Fruit fly (Drosophila melanogaster): ENCODE results near the gene Pdss2.

Pdss2 gene

dm6 chr3L:21065212-21065902, 37.6 kb downstream of the Pdss2 start, which contains the start of gene CG43072 (continued):
- TF ChIP-seq Adf1 (GFP tag; IDR thresholded peaks at IDR 0.05) = peak; percentile 14; the same call in 1 of the 2 replicates
- peak; percentile 19 for TF ChIP-seq ac (GFP tag; optimal IDR thresholded peaks at IDR 0.05)
- no peak for TF ChIP-seq ro (GFP tag; IDR thresholded peaks at IDR 0.05)
- peak; percentile 9 for TF ChIP-seq lilli (GFP tag; optimal IDR thresholded peaks at IDR 0.05)
- no peak for TF ChIP-seq MESR4 (GFP tag; optimal IDR thresholded peaks at IDR 0.05)
- TF ChIP-seq Dref (GFP tag; IDR thresholded peaks at IDR 0.05) = no peak
- no peak for TF ChIP-seq CG14014 (GFP tag; IDR thresholded peaks at IDR 0.05)
- no peak for TF ChIP-seq C15 (GFP tag; IDR thresholded peaks at IDR 0.05)
- no peak for TF ChIP-seq Bdp1 (GFP tag; optimal IDR thresholded peaks at IDR 0.05)
- TF ChIP-seq HHEX (GFP tag; optimal IDR thresholded peaks at IDR 0.05) = peak; percentile 45
- no peak for TF ChIP-seq Hr39 (optimal IDR thresholded peaks at IDR 0.05)
- no peak for TF ChIP-seq NK7.1 (GFP tag; optimal IDR thresholded peaks at IDR 0.05)
- TF ChIP-seq Nf-YC (tag; optimal IDR thresholded peaks at IDR 0.05) = peak; percentile 39
- TF ChIP-seq CG33213 (GFP tag; optimal IDR thresholded peaks at IDR 0.05) = peak; percentile 4
- no peak for TF ChIP-seq klu (GFP tag; IDR thresholded peaks at IDR 0.05)
- TF ChIP-seq org-1 (GFP tag; optimal IDR thresholded peaks at IDR 0.05) = no peak
- TF ChIP-seq CG10543 (GFP tag; optimal IDR thresholded peaks at IDR 0.05) = peak; percentile 37
- no peak for TF ChIP-seq sim (GFP tag; IDR thresholded peaks at IDR 0.05)
- TF ChIP-seq Doc2 (GFP tag; IDR thresholded peaks at IDR 0.05) = no peak
- TF ChIP-seq vvl (GFP tag; IDR thresholded peaks at IDR 0.05) = no peak
- TF ChIP-seq CG2202 (tag; optimal IDR thresholded peaks at IDR 0.05) = no peak
- TF ChIP-seq CG12744 (GFP tag; optimal IDR thresholded peaks at IDR 0.05) = peak; percentile 10
- peak; percentile 36 for TF ChIP-seq gcm (GFP tag; optimal IDR thresholded peaks at IDR 0.05)
- no peak for TF ChIP-seq pzg (GFP tag; optimal IDR thresholded peaks at IDR 0.05)
- no peak for TF ChIP-seq psq (GFP tag; optimal IDR thresholded peaks at IDR 0.05)
- no peak for TF ChIP-seq tna (GFP tag; IDR thresholded peaks at IDR 0.05; ENCODE audit: partially characterized antibody)
- TF ChIP-seq HmgZ (tag; optimal IDR thresholded peaks at IDR 0.05) = peak; percentile 53
- TF ChIP-seq Sox102F (GFP tag; optimal IDR thresholded peaks at IDR 0.05) = no peak
- no peak for TF ChIP-seq CG8359 (GFP tag; optimal IDR thresholded peaks at IDR 0.05; ENCODE audit: borderline replicate concordance)
- TF ChIP-seq CG16863 (GFP tag; optimal IDR thresholded peaks at IDR 0.05) = no peak
- peak; percentile 20 for TF ChIP-seq scrt (GFP tag; optimal IDR thresholded peaks at IDR 0.05)
- no peak for TF ChIP-seq Rfx (GFP tag; IDR thresholded peaks at IDR 0.05)
- peak; percentile 25 for TF ChIP-seq lab (GFP tag; optimal IDR thresholded peaks at IDR 0.05)
- TF ChIP-seq CG34376 (GFP tag; optimal IDR thresholded peaks at IDR 0.05) = peak; percentile 99
- no peak for TF ChIP-seq en (GFP tag; optimal IDR thresholded peaks at IDR 0.05)
- TF ChIP-seq Lim3 (GFP tag; IDR thresholded peaks at IDR 0.05) = no peak
- no peak for TF ChIP-seq az2 (GFP tag; optimal IDR thresholded peaks at IDR 0.05)
- TF ChIP-seq CG4360 (GFP tag; IDR thresholded peaks at IDR 0.05) = no peak
- TF ChIP-seq CG31365 (tag; optimal IDR thresholded peaks at IDR 0.05) = peak; percentile 31
- no peak for TF ChIP-seq Trl (optimal IDR thresholded peaks at IDR 0.05)
- TF ChIP-seq Trl (GFP tag; optimal IDR thresholded peaks at IDR 0.05) = no peak
- no peak for TF ChIP-seq Sry-β (GFP tag; optimal IDR thresholded peaks at IDR 0.05)
- no peak for TF ChIP-seq Vsx1 (GFP tag; optimal IDR thresholded peaks at IDR 0.05)
- TF ChIP-seq zf30C (GFP tag; optimal IDR thresholded peaks at IDR 0.05) = no peak
- peak; percentile 98 for TF ChIP-seq sd (tag; optimal IDR thresholded peaks at IDR 0.05)
- peak; percentile 52 for TF ChIP-seq Hmr (GFP tag; optimal IDR thresholded peaks at IDR 0.05)
- peak; percentile 2 for TF ChIP-seq CG17829 (tag; optimal IDR thresholded peaks at IDR 0.05)
- TF ChIP-seq toy (GFP tag; IDR thresholded peaks at IDR 0.05) = no peak
- no peak for TF ChIP-seq Dbx (GFP tag; IDR thresholded peaks at IDR 0.05)
- TF ChIP-seq dysf (GFP tag; IDR thresholded peaks at IDR 0.05) = no peak
- TF ChIP-seq Elba2 (GFP tag; optimal IDR thresholded peaks at IDR 0.05) = no peak
- no peak for TF ChIP-seq CG8478 (optimal IDR thresholded peaks at IDR 0.05)
